Worm (Caenorhabditis elegans) whole organism, early embryonic: ENCODE data around the gene spr-3.
A peak's percentile ranks its signal among the peaks of the same experiment; 100 is the strongest.

Experiments used
- B0310.2 ChIP-seq: sonication (generic microtip); optimal IDR thresholded peaks from 2 replicates; lab custom pipeline; 2016; ENCODE audit warnings: mild to moderate bottlenecking, missing genetic modification characterization, missing compliant biosample characterization
- aly-1 ChIP-seq: sonication (generic microtip); optimal IDR thresholded peaks from 2 replicates; lab custom pipeline; 2016; ENCODE audit warnings: missing genetic modification characterization, missing compliant biosample characterization
- ama-1 ChIP-seq: fragments of 150-350 bp; optimal IDR thresholded peaks from 2 replicates; lab custom pipeline; 2014
- ceh-36 ChIP-seq: sonication (generic microtip); optimal IDR thresholded peaks from 2 replicates; lab custom pipeline; 2016; ENCODE audit warnings: missing genetic modification characterization, inconsistent platforms, missing compliant biosample characterization
- ets-7 ChIP-seq: sonication (generic microtip); optimal IDR thresholded peaks from 2 replicates; lab custom pipeline; 2016; ENCODE audit warnings: missing genotype, missing genetic modification characterization, missing compliant biosample characterization
- hmbx-1 ChIP-seq: sonication (generic microtip); optimal IDR thresholded peaks from 2 replicates; lab custom pipeline; 2016; ENCODE audit warnings: mild to moderate bottlenecking, missing genetic modification characterization, missing compliant biosample characterization
- pes-1 ChIP-seq: fragments of 200-800 bp; sonication (Bioruptor generic); IDR thresholded peaks from 2 replicates; pipeline ENCODE4 v1.3.6; 2022; ENCODE audit warnings: missing genetic modification reagents, missing genetic modification characterization, missing compliant biosample characterization
- sea-1 ChIP-seq: fragments of 200-800 bp; sonication (Bioruptor generic); conservative IDR thresholded peaks from 2 replicates; pipeline ENCODE4 v1.3.6; 2022; ENCODE audit warnings: missing genetic modification characterization, missing compliant biosample characterization
- tbx-11 ChIP-seq: fragments of 200-800 bp; sonication (Bioruptor generic); IDR thresholded peaks from 2 replicates; pipeline ENCODE4 v1.3.6; 2022; ENCODE audit warnings: missing genetic modification characterization, missing compliant biosample characterization
- tbx-37 ChIP-seq: fragments of 200-800 bp; sonication (Bioruptor generic); conservative IDR thresholded peaks from 2 replicates; pipeline ENCODE4 v1.3.6; 2022; ENCODE audit warnings: missing genetic modification reagents, missing genetic modification characterization, missing compliant biosample characterization
- tra-4 ChIP-seq: sonication (generic microtip); optimal IDR thresholded peaks from 2 replicates; lab custom pipeline; 2017; ENCODE audit warnings: missing genetic modification characterization, missing compliant biosample characterization

ce11 chrX:4504108-4504668, 9.7 kb upstream of the spr-3 start, which contains the start of gene dgk-2:
- no peak for TF ChIP-seq hmbx-1
- no peak for TF ChIP-seq tbx-37 (GFP tag; lab: Robert Waterston, UW)
- TF ChIP-seq sea-1: peak; percentile 51; the same call in 1 of the 2 replicates
- TF ChIP-seq ama-1 (lab: Kevin White, UChicago): no peak
- no peak for TF ChIP-seq ets-7 (tag; lab: Kevin White, UChicago)
- no peak for TF ChIP-seq aly-1 (tag; lab: Kevin White, UChicago)
- TF ChIP-seq ceh-36: no peak
- no peak for TF ChIP-seq tbx-11 (GFP tag; lab: Robert Waterston, UW)
- TF ChIP-seq B0310.2 (tag; lab: Kevin White, UChicago): no peak
- no peak for TF ChIP-seq tra-4 (tag; lab: Kevin White, UChicago)
- TF ChIP-seq pes-1 (GFP tag; lab: Robert Waterston, UW): no peak
